Worm (Caenorhabditis elegans): ENCODE measurements around the gene C16C8.20.

ce11 chrII:3403535-3403934, 43.2 kb upstream of the C16C8.20 start, which contains the start of gene nep-8:
- no peak for TF ChIP-seq W03F9.2 (tag; optimal IDR thresholded peaks at IDR 0.05)
- TF ChIP-seq him-1 (tag; optimal IDR thresholded peaks at IDR 0.05) = no peak
- no peak for TF ChIP-seq dao-5 (tag; optimal IDR thresholded peaks at IDR 0.05)

Data from whole organism, L4/young adult.